Worm (Caenorhabditis elegans) whole organism, late embryonic: Measurements from ENCODE around the gene fut-1.
A peak's percentile ranks its signal among the peaks of the same experiment; 100 is the strongest.

Source experiments
- C38D4.7 ChIP-seq: fragments of 200-800 bp; sonication (Bioruptor generic); optimal IDR thresholded peaks from 2 replicates; lab custom pipeline; 2018; ENCODE audit warnings: mild to moderate bottlenecking, missing genetic modification characterization, moderate library complexity, missing compliant biosample characterization
- ama-1 ChIP-seq: fragments of 150-350 bp; optimal IDR thresholded peaks from 2 replicates; lab custom pipeline; 2014
- ceh-18 ChIP-seq: sonication (generic microtip); optimal IDR thresholded peaks from 2 replicates; lab custom pipeline; 2016; ENCODE audit warnings: missing genetic modification characterization, missing compliant biosample characterization
- ceh-19 ChIP-seq: fragments of 200-800 bp; sonication (Bioruptor generic); optimal IDR thresholded peaks from 2 replicates; lab custom pipeline; 2018; ENCODE audit warnings: mild to moderate bottlenecking, missing genetic modification characterization, missing compliant biosample characterization
- ceh-2 ChIP-seq: sonication (generic microtip); optimal IDR thresholded peaks from 2 replicates; lab custom pipeline; 2016; ENCODE audit warnings: missing genotype, missing genetic modification characterization, missing compliant biosample characterization
- ceh-22 ChIP-seq: sonication (generic microtip); optimal IDR thresholded peaks from 2 replicates; lab custom pipeline; 2017; ENCODE audit warnings: missing biosample characterization, missing genetic modification characterization
- ceh-31 ChIP-seq: sonication (generic microtip); optimal IDR thresholded peaks from 2 replicates; lab custom pipeline; 2016; ENCODE audit warnings: missing genetic modification characterization, missing compliant biosample characterization
- ceh-48 ChIP-seq: sonication (generic microtip); optimal IDR thresholded peaks from 2 replicates; lab custom pipeline; 2016; ENCODE audit warnings: missing genetic modification characterization, inconsistent platforms, missing compliant biosample characterization
- ceh-6 ChIP-seq: fragments of 200-800 bp; sonication (Bioruptor generic); optimal IDR thresholded peaks from 2 replicates; lab custom pipeline; 2018; ENCODE audit warnings: mild to moderate bottlenecking, missing genetic modification characterization, missing compliant biosample characterization
- dmd-4 ChIP-seq: sonication (generic microtip); optimal IDR thresholded peaks from 2 replicates; lab custom pipeline; 2016; ENCODE audit warnings: borderline replicate concordance, missing genetic modification characterization, missing compliant biosample characterization
- dve-1 ChIP-seq: sonication (generic microtip); optimal IDR thresholded peaks from 2 replicates; lab custom pipeline; 2017; ENCODE audit warnings: antibody characterized with exemption, mild to moderate bottlenecking, missing genetic modification characterization, missing compliant biosample characterization
- elt-4 ChIP-seq: sonication (generic microtip); optimal IDR thresholded peaks from 2 replicates; lab custom pipeline; 2016; ENCODE audit warnings: missing genetic modification characterization, missing compliant biosample characterization
- ets-4 ChIP-seq: sonication (generic microtip); optimal IDR thresholded peaks from 2 replicates; lab custom pipeline; 2016; ENCODE audit warnings: missing genetic modification characterization, missing compliant biosample characterization
- fax-1 ChIP-seq: sonication (generic microtip); optimal IDR thresholded peaks from 2 replicates; lab custom pipeline; 2016; ENCODE audit warnings: missing genotype, missing genetic modification characterization, missing compliant biosample characterization
- fkh-10 ChIP-seq: fragments of 150-350 bp; optimal IDR thresholded peaks from 2 replicates; lab custom pipeline; 2014; ENCODE audit warnings: missing biosample characterization, missing genetic modification reagents, missing genetic modification characterization
- gmeb-2 ChIP-seq: sonication (generic microtip); optimal IDR thresholded peaks from 2 replicates; lab custom pipeline; 2016; ENCODE audit warnings: missing genetic modification characterization, inconsistent platforms, missing compliant biosample characterization
- hlh-13 ChIP-seq: fragments of 200-800 bp; sonication (Bioruptor generic); optimal IDR thresholded peaks from 2 replicates; lab custom pipeline; 2018; ENCODE audit warnings: mild to moderate bottlenecking, missing genetic modification characterization, missing compliant biosample characterization
- hlh-30 ChIP-seq: sonication (generic microtip); optimal IDR thresholded peaks from 2 replicates; lab custom pipeline; 2017; ENCODE audit warnings: antibody characterized with exemption, missing genetic modification characterization, missing compliant biosample characterization; ENCODE audit not compliant: insufficient read depth
- hlh-8 ChIP-seq: sonication (generic microtip); optimal IDR thresholded peaks from 2 replicates; lab custom pipeline; 2016; ENCODE audit warnings: missing genotype, missing genetic modification characterization, missing compliant biosample characterization
- lin-11 ChIP-seq: fragments of 200-800 bp; sonication (Bioruptor generic); optimal IDR thresholded peaks from 2 replicates; lab custom pipeline; 2018; ENCODE audit warnings: mild to moderate bottlenecking, missing genetic modification characterization, missing compliant biosample characterization
- madf-2 ChIP-seq: sonication (generic microtip); optimal IDR thresholded peaks from 2 replicates; lab custom pipeline; 2017; ENCODE audit warnings: missing genetic modification characterization, missing compliant biosample characterization
- nfya-1 ChIP-seq: sonication (generic microtip); optimal IDR thresholded peaks from 2 replicates; lab custom pipeline; 2017; ENCODE audit warnings: missing genetic modification characterization, mild to moderate bottlenecking, missing compliant biosample characterization, antibody characterized with exemption, moderate library complexity
- nhr-232 ChIP-seq: sonication (generic microtip); optimal IDR thresholded peaks from 2 replicates; lab custom pipeline; 2016; ENCODE audit warnings: missing genetic modification characterization, missing compliant biosample characterization
- pha-2 ChIP-seq: sonication (generic microtip); optimal IDR thresholded peaks from 2 replicates; lab custom pipeline; 2017; ENCODE audit warnings: mild to moderate bottlenecking, missing genetic modification characterization, missing compliant biosample characterization
- pha-4 ChIP-seq: fragments of 150-350 bp; optimal IDR thresholded peaks from 2 replicates; lab custom pipeline; 2018; ENCODE audit warnings: missing biosample characterization, missing genetic modification reagents, missing genetic modification characterization
- pqm-1 ChIP-seq: sonication (generic microtip); optimal IDR thresholded peaks from 2 replicates; lab custom pipeline; 2016; ENCODE audit warnings: missing genetic modification characterization, missing compliant biosample characterization
- ref-2 ChIP-seq: sonication (generic microtip); optimal IDR thresholded peaks from 2 replicates; lab custom pipeline; 2016; ENCODE audit warnings: missing genetic modification characterization, missing compliant biosample characterization
- rnt-1 ChIP-seq: sonication (generic microtip); optimal IDR thresholded peaks from 2 replicates; lab custom pipeline; 2016; ENCODE audit warnings: missing genetic modification characterization, missing compliant biosample characterization
- sdc-2 ChIP-seq: sonication (generic microtip); optimal IDR thresholded peaks from 2 replicates; lab custom pipeline; 2016; ENCODE audit warnings: missing genotype, missing genetic modification characterization, missing compliant biosample characterization
- sox-2 ChIP-seq: fragments of 200-800 bp; sonication (Bioruptor generic); IDR thresholded peaks from 2 replicates; pipeline ENCODE4 v1.3.6; 2022; ENCODE audit warnings: missing genetic modification reagents, missing genetic modification characterization, missing compliant biosample characterization
- sox-4 ChIP-seq: sonication (generic microtip); optimal IDR thresholded peaks from 2 replicates; lab custom pipeline; 2017; ENCODE audit warnings: mild to moderate bottlenecking, missing genetic modification characterization, inconsistent platforms, missing compliant biosample characterization
- tbx-7 ChIP-seq: sonication (generic microtip); optimal IDR thresholded peaks from 2 replicates; lab custom pipeline; 2016; ENCODE audit warnings: missing genotype, missing genetic modification characterization, missing compliant biosample characterization
- unc-3 ChIP-seq, 2 experiments: fragments of 200-800 bp in 1 of 2; sonication (Bioruptor generic) in 1 of 2; sonication (generic microtip) in 1 of 2; conservative IDR thresholded peaks in 1 of 2; optimal IDR thresholded peaks in 1 of 2; 2 replicates each; pipeline versions ENCODE4 v1.3.6 to Lab custom; 2016 to 2022; ENCODE audit warnings: missing compliant biosample characterization in 2 of 2, missing genetic modification characterization in 2 of 2, missing genetic modification reagents in 1 of 2
- unc-42 ChIP-seq: sonication (generic microtip); optimal IDR thresholded peaks from 2 replicates; lab custom pipeline; 2016; ENCODE audit warnings: missing genotype, missing genetic modification characterization, missing compliant biosample characterization
- unc-55 ChIP-seq: sonication (generic microtip); optimal IDR thresholded peaks from 2 replicates; lab custom pipeline; 2017; ENCODE audit warnings: missing biosample characterization, missing genetic modification reagents, missing genetic modification characterization
- unc-86 ChIP-seq: sonication (generic microtip); optimal IDR thresholded peaks from 2 replicates; lab custom pipeline; 2016; ENCODE audit warnings: missing genetic modification characterization, missing compliant biosample characterization
- zip-5 ChIP-seq: sonication (generic microtip); optimal IDR thresholded peaks from 2 replicates; lab custom pipeline; 2016; ENCODE audit warnings: missing genetic modification characterization, missing compliant biosample characterization

fut-1 gene

DNA sequence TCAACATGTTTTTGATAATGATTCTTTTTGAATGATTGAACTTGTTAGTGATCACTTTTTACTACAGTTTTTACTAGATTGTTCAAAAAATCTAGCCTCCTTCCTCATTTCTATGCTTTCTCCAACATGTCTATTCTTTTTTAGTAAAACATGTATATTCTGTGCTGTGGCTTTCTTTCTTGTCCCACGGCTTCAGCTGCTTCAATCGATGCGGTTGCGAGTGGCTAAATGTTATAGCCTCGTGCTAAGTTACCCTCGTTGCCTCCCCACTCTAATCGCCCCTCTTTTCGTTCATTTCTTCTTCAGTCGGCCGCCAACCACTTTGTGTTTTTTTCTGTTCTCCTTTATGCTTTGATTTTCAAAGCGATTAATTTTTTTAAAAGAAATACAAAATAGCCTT lies 26.5 kb upstream of the fut-1 start:
- TF ChIP-seq pha-4 (tag; lab: Kevin White, UChicago) (no peak), ama-1 (lab: Kevin White, UChicago) (no peak), nfya-1 (tag; lab: Kevin White, UChicago) (peak; percentile 22), sdc-2 (tag; lab: Kevin White, UChicago) (no peak), unc-3 (GFP tag; conservative IDR thresholded peaks at IDR 0.05; lab: Robert Waterston, UW) (no peak), unc-3 (tag; optimal IDR thresholded peaks at IDR 0.05; lab: Kevin White, UChicago) (no peak), elt-4 (tag; lab: Kevin White, UChicago) (no peak), rnt-1 (tag; lab: Kevin White, UChicago) (no peak), ceh-48 (tag; lab: Kevin White, UChicago) (peak; percentile 27), unc-86 (no peak), C38D4.7 (GFP tag; lab: Kevin White, UChicago) (no peak), hlh-13 (GFP tag; lab: Kevin White, UChicago) (no peak), fax-1 (tag; lab: Kevin White, UChicago) (no peak), gmeb-2 (tag; lab: Kevin White, UChicago) (no peak), hlh-30 (tag; lab: Kevin White, UChicago) (peak; percentile 26), lin-11 (tag; lab: Kevin White, UChicago) (no peak), unc-42 (tag; lab: Kevin White, UChicago) (peak; percentile 43), pha-2 (tag; lab: Kevin White, UChicago) (no peak), sox-4 (tag; lab: Kevin White, UChicago) (no peak), ceh-6 (no peak), pqm-1 (tag; lab: Kevin White, UChicago) (no peak)

DNA sequence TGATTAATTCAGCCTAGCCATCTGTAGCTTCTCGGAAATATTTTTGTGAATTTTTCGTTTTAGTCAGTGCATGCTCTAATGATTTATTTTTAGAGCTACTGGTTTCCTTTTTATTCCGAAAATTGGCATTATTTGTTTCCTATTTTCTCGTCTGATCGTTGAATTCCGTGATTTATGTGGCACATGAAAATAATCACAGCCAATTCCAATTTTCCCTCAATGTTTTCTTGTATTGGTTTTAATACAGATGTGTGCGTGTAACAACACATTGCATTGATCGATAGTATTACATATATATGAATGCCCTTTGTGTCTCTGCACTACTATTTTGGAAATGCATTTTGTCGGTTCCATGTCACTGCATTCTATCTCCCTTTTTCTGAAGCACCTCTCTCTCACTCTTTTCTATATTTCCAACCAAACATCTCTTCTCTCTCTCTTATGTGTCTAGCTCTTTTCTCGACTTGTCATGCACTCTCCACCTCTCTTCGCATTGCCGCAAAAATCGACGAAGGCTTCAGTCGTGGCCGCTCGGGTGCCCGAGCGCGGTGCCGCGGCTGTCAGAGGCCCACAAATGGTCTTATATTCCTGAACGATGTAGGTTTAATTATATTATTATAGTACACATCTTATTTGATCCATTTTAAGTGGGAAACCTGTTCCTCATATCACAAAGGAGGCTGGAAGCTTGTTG lies 25.0 kb upstream of the fut-1 start:
- TF ChIP-seq fkh-10 (GFP tag; lab: Kevin White, UChicago) (no peak), dve-1 (tag; lab: Kevin White, UChicago) (no peak), nhr-232 (tag; lab: Kevin White, UChicago) (no peak), ceh-2 (tag; lab: Kevin White, UChicago) (no peak), rnt-1 (tag; lab: Kevin White, UChicago) (no peak), hlh-8 (no peak), ceh-19 (GFP tag; lab: Kevin White, UChicago) (no peak), ref-2 (tag; lab: Kevin White, UChicago) (peak; percentile 33), ceh-18 (tag; lab: Kevin White, UChicago) (peak; percentile 65), ceh-22 (tag; lab: Kevin White, UChicago) (no peak), nfya-1 (tag; lab: Kevin White, UChicago) (peak; percentile 31), unc-42 (tag; lab: Kevin White, UChicago) (peak; percentile 7), zip-5 (tag; lab: Kevin White, UChicago) (no peak), fax-1 (tag; lab: Kevin White, UChicago) (no peak), ets-4 (tag; lab: Kevin White, UChicago) (no peak)
- TF ChIP-seq, all 69 proteins: peak for 4

DNA sequence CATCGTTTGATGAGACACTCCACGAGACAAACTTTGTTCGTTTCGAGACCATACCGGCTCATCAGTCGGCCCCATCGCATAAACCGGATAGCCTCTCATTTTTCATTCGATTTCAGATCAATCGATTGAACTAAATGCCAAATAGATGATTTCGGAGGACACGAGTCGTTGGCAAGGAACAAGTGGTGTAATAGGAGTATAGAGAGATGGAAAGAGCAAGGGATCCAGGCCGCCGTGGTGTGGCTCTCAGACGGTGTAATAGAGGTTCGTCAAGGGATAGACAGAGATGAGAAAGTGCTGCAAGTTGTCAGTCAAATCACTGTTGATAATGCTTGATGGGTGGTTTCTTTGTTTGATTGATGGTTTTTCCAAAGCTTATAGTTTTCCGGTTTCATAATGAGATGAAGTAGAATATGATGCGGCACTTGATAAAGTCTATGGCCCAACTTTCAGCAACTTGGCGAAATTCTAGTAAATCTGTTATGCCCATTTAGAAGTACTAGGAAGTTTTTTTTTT lies 24.1 kb upstream of the fut-1 start, which contains the start of gene sgn-1:
TSS of gene sgn-1 (minus strand) at position 220 of the 517 bp plus-strand sequence.
- peak; percentile 37 for TF ChIP-seq rnt-1 (tag; lab: Kevin White, UChicago)
- TF ChIP-seq elt-4 (tag; lab: Kevin White, UChicago), result no peak
- no peak for TF ChIP-seq tbx-7
- TF ChIP-seq ceh-31, result no peak
- no peak for TF ChIP-seq sox-2 (GFP tag; lab: Robert Waterston, UW)
- no peak for TF ChIP-seq fax-1 (tag; lab: Kevin White, UChicago)
- TF ChIP-seq madf-2 (tag; lab: Kevin White, UChicago), result no peak
- no peak for TF ChIP-seq dmd-4 (tag; lab: Kevin White, UChicago)
- no peak for TF ChIP-seq hlh-13 (GFP tag; lab: Kevin White, UChicago)
- no peak for TF ChIP-seq ama-1 (lab: Kevin White, UChicago)
- peak; percentile 93 for TF ChIP-seq unc-55 (GFP tag; lab: Kevin White, UChicago)
- TF ChIP-seq ceh-18 (tag; lab: Kevin White, UChicago), result peak; percentile 51
